Worm (Caenorhabditis elegans): ENCODE measurements around the gene mog-3.

Gene mog-3

ce11 chrIII:5349250-5349649 is 40.9 kb downstream of the mog-3 start, which contains the start of gene thoc-5 (continued):
- no peak for TF ChIP-seq T07F8.4 (tag; optimal IDR thresholded peaks at IDR 0.05)
- TF ChIP-seq dox-1 (GFP tag; IDR thresholded peaks at IDR 0.05), result no peak
- peak in 1 of 2 experiments; percentile 56 for TF ChIP-seq let-607 (tag; optimal IDR thresholded peaks at IDR 0.05)
- no peak for TF ChIP-seq Y53F4B.3 (GFP tag; IDR thresholded peaks at IDR 0.05)
- no peak for TF ChIP-seq bed-1 (GFP tag; IDR thresholded peaks at IDR 0.05)
- no peak for TF ChIP-seq C17E4.6 (GFP tag; IDR thresholded peaks at IDR 0.05)
- TF ChIP-seq dpff-1 (tag; optimal IDR thresholded peaks at IDR 0.05), result no peak
- peak; percentile 89 for TF ChIP-seq unc-130 (GFP tag; optimal IDR thresholded peaks at IDR 0.05)
- no peak for TF ChIP-seq die-1 (tag; optimal IDR thresholded peaks at IDR 0.05)
- TF ChIP-seq Y56A3A.18 (GFP tag; IDR thresholded peaks at IDR 0.05), result no peak
- TF ChIP-seq rpc-1 (optimal IDR thresholded peaks at IDR 0.05), result no peak
- TF ChIP-seq rpc-1 (tag; optimal IDR thresholded peaks at IDR 0.05), result no peak
- peak; percentile 35 for TF ChIP-seq athp-1 (tag; optimal IDR thresholded peaks at IDR 0.05)
- TF ChIP-seq efl-1 (GFP tag; optimal IDR thresholded peaks at IDR 0.05), result peak; percentile 70
- TF ChIP-seq egl-44 (GFP tag; IDR thresholded peaks at IDR 0.05), result no peak
- no peak for TF ChIP-seq egl-18 (GFP tag; IDR thresholded peaks at IDR 0.05)
- no peak for TF ChIP-seq nhr-80 (tag; optimal IDR thresholded peaks at IDR 0.05)
- 0 out of 2 replicates have a peak, but pooled peaks have one; percentile 43 for TF ChIP-seq ceh-40 (GFP tag; IDR thresholded peaks at IDR 0.05)
- no peak for TF ChIP-seq snpc-3.4 (tag; optimal IDR thresholded peaks at IDR 0.05)
- TF ChIP-seq B0035.1 (tag; optimal IDR thresholded peaks at IDR 0.05), result no peak
- TF ChIP-seq ztf-26 (tag; optimal IDR thresholded peaks at IDR 0.05), result no peak
- no peak for TF ChIP-seq nhr-120 (GFP tag; IDR thresholded peaks at IDR 0.05)
- TF ChIP-seq F23B12.7 (tag; optimal IDR thresholded peaks at IDR 0.05; ENCODE audit: insufficient read depth), result no peak
- peak; percentile 82 for TF ChIP-seq ZK185.1 (tag; optimal IDR thresholded peaks at IDR 0.05; ENCODE audit: poor library complexity, severe bottlenecking)
- peak; percentile 75 for TF ChIP-seq aptf-2 (GFP tag; conservative IDR thresholded peaks at IDR 0.05)
- TF ChIP-seq Y79H2A.3 (GFP tag; conservative IDR thresholded peaks at IDR 0.05), result no peak
- no peak for TF ChIP-seq C06A6.2 (GFP tag; conservative IDR thresholded peaks at IDR 0.05)
- TF ChIP-seq B0019.2 (GFP tag; conservative IDR thresholded peaks at IDR 0.05), result no peak
- TF ChIP-seq pha-4 (tag; optimal IDR thresholded peaks at IDR 0.05), result no peak
- TF ChIP-seq attf-3 (GFP tag; conservative IDR thresholded peaks at IDR 0.05), result peak; percentile 64; the same call in 1 of the 2 replicates
- TF ChIP-seq akir-1 (GFP tag; optimal IDR thresholded peaks at IDR 0.05), result no peak
- TF ChIP-seq egrh-3 (GFP tag; IDR thresholded peaks at IDR 0.05), result no peak
- no peak for TF ChIP-seq nhr-179 (tag; optimal IDR thresholded peaks at IDR 0.05)
- no peak for TF ChIP-seq ceh-58 (GFP tag; IDR thresholded peaks at IDR 0.05)
- TF ChIP-seq ceh-91 (GFP tag; IDR thresholded peaks at IDR 0.05), result no peak
- TF ChIP-seq F22D6.2 (tag; optimal IDR thresholded peaks at IDR 0.05), result peak; percentile 63
- TF ChIP-seq xnd-1 (tag; optimal IDR thresholded peaks at IDR 0.05), result peak; percentile 30
- peak; percentile 83 for TF ChIP-seq dpl-1 (GFP tag; optimal IDR thresholded peaks at IDR 0.05)
- TF ChIP-seq ztf-25 (GFP tag; IDR thresholded peaks at IDR 0.05), result no peak
- peak; percentile 47; the same call in 1 of the 2 replicates for TF ChIP-seq ekl-4 (GFP tag; IDR thresholded peaks at IDR 0.05)
- TF ChIP-seq ceh-100 (GFP tag; IDR thresholded peaks at IDR 0.05), result 0 out of 2 replicates have a peak, but pooled peaks have one; percentile 42
- no peak for TF ChIP-seq ama-1 (optimal IDR thresholded peaks at IDR 0.05)
- TF ChIP-seq ama-1 (GFP tag; optimal IDR thresholded peaks at IDR 0.05), result no peak
- peak; percentile 22; the same call in 1 of the 2 replicates for TF ChIP-seq D2030.7 (GFP tag; IDR thresholded peaks at IDR 0.05)
- TF ChIP-seq hsf-1 (GFP tag; IDR thresholded peaks at IDR 0.05), result no peak
- TF ChIP-seq ceh-79 (tag; optimal IDR thresholded peaks at IDR 0.05), result no peak
- TF ChIP-seq lag-1 (GFP tag; IDR thresholded peaks at IDR 0.05), result 0 out of 2 replicates have a peak, but pooled peaks have one; percentile 74
- no peak for TF ChIP-seq mel-28 (tag; optimal IDR thresholded peaks at IDR 0.05; ENCODE audit: borderline replicate concordance)
- peak; percentile 45 to 56 for TF ChIP-seq rec-8 (tag; optimal IDR thresholded peaks at IDR 0.05)
- TF ChIP-seq B0336.3 (GFP tag; IDR thresholded peaks at IDR 0.05), result no peak

Data from whole organism, young adult.